Worm (Caenorhabditis elegans) whole organism, L4 larva: ENCODE data around the gene gid-8.

Experiments
- R02D3.7 ChIP-seq: fragments of 150-350 bp; sonication (generic microtip); optimal IDR thresholded peaks from 3 replicates; lab custom pipeline; 2014; ENCODE audit warnings: missing biosample characterization, missing genetic modification characterization
- ceh-20 ChIP-seq: fragments of 200-800 bp; sonication (Bioruptor generic); IDR thresholded peaks from 2 replicates; pipeline ENCODE4 v1.3.6; 2022; ENCODE audit warnings: missing genetic modification reagents, missing genetic modification characterization, missing compliant biosample characterization
- nhr-41 ChIP-seq: fragments of 200-800 bp; sonication (Bioruptor generic); IDR thresholded peaks from 2 replicates; pipeline ENCODE4 v1.3.6; 2022; ENCODE audit warnings: missing genetic modification reagents, missing genetic modification characterization, missing compliant biosample characterization
- saeg-2 ChIP-seq: fragments of 200-800 bp; sonication (Bioruptor generic); IDR thresholded peaks from 2 replicates; pipeline ENCODE4 v1.3.6; 2022; ENCODE audit warnings: missing genetic modification reagents, missing genetic modification characterization, missing compliant biosample characterization
- skn-1 ChIP-seq: fragments of 150-350 bp; optimal IDR thresholded peaks from 2 replicates; lab custom pipeline; 2014; ENCODE audit warnings: missing biosample characterization, missing genetic modification characterization

DNA sequence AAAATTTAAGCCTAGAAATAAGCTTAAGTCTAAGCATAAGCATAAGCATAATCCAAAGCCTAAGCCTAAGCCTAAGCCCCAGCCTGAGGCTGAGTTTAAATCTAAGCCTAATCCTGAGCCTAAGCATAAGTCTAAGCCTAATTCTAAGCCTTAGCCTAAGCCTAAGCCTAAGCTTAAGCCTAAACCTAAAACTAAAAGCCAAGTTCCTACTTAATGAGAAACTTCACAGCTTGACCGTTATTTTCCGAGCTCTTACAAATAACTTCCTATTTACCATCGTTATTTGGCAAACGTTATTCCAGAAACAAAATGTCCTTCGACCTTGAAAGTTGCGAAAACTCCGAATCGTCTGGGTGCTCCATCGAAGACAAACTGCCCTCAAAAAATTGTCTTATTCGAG lies 14.2 kb downstream of the gid-8 start, which contains the start of gene C38C3.4:
- TF ChIP-seq saeg-2: no peak
- no peak for TF ChIP-seq R02D3.7
- no peak for TF ChIP-seq nhr-41 (GFP tag; lab: Robert Waterston, UW)
- TF ChIP-seq skn-1 (tag; lab: Kevin White, UChicago): no peak
- no peak for TF ChIP-seq ceh-20 (GFP tag; lab: Robert Waterston, UW)
